1 fruit fly cellular context compared by ENCODE assay signal in the genomic region with DNA sequence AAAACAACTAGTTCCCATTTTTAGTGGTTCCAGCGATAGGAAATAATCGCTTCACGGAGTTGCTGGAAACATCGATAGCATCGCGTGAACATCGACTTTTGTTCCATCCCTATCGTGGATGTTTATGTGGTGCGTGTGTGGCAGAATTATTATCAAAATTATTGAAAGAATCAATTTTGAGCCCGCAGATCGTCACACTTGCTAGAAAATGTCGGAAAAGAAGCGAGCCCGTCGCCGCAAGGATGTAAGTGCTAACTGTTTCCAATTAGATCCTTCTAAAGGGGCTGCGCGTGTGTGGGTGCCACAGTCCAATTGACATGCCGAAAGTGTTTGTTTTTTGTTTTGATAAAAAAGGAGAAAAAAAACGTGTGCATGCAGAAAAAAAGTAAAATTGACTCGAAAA.
TF ChIP-seq lines count a peak whose summit lies in the region.

A gene (plus strand): TSS at position 89 of the 403 bp plus-strand sequence.

TF ChIP-seq in whole organism, embryonic, 481 proteins besides CTCF, POLR2A, EP300 and RAD21 (continued from another document):
- TF ChIP-seq CG6791 (GFP tag; IDR thresholded peaks at IDR 0.05; lab: Robert Waterston, UW; ENCODE audit: partially characterized antibody): peak; percentile 97
- peak; percentile 18 for TF ChIP-seq E2f2 (GFP tag; IDR thresholded peaks at IDR 0.05; lab: Robert Waterston, UW)
- peak; percentile 3 for TF ChIP-seq grau (tag; optimal IDR thresholded peaks at IDR 0.05; lab: Kevin White, UChicago)
- peak; percentile 87 for TF ChIP-seq hbn (GFP tag; IDR thresholded peaks at IDR 0.05; lab: Robert Waterston, UW; ENCODE audit: partially characterized antibody)
- TF ChIP-seq PHDP (tag; optimal IDR thresholded peaks at IDR 0.05; lab: Kevin White, UChicago): no peak
- no peak for TF ChIP-seq toy (GFP tag; IDR thresholded peaks at IDR 0.05; lab: Robert Waterston, UW)
- TF ChIP-seq amos (GFP tag; IDR thresholded peaks at IDR 0.05; lab: Robert Waterston, UW; ENCODE audit: partially characterized antibody): peak; percentile 99
- TF ChIP-seq knrl (GFP tag; IDR thresholded peaks at IDR 0.05; lab: Robert Waterston, UW; ENCODE audit: partially characterized antibody): peak; percentile 97
- peak; percentile 28 for TF ChIP-seq CG9437 (GFP tag; optimal IDR thresholded peaks at IDR 0.05; lab: Kevin White, UChicago)
- no peak for TF ChIP-seq dm (GFP tag; optimal IDR thresholded peaks at IDR 0.05; lab: Kevin White, UChicago)
- TF ChIP-seq trem (tag; optimal IDR thresholded peaks at IDR 0.05; lab: Kevin White, UChicago): peak; percentile 49
- TF ChIP-seq nerfin-2 (GFP tag; IDR thresholded peaks at IDR 0.05; lab: Robert Waterston, UW; ENCODE audit: partially characterized antibody): peak; percentile 88
- peak; percentile 51 for TF ChIP-seq Elba2 (GFP tag; optimal IDR thresholded peaks at IDR 0.05; lab: Kevin White, UChicago)
- TF ChIP-seq abd-A (tag; optimal IDR thresholded peaks at IDR 0.05; lab: Kevin White, UChicago): peak; percentile 57
- TF ChIP-seq onecut (GFP tag; IDR thresholded peaks at IDR 0.05; lab: Robert Waterston, UW): peak; percentile 19; the same call in 1 of the 2 replicates
- TF ChIP-seq D (optimal IDR thresholded peaks at IDR 0.05; lab: Kevin White, UChicago): no peak
- TF ChIP-seq D (GFP tag; optimal IDR thresholded peaks at IDR 0.05; lab: Kevin White, UChicago): no peak
- TF ChIP-seq CG42726 (GFP tag; IDR thresholded peaks at IDR 0.05; lab: Robert Waterston, UW; ENCODE audit: partially characterized antibody): peak; percentile 97
- peak; percentile 15 for TF ChIP-seq nmo (GFP tag; optimal IDR thresholded peaks at IDR 0.05; lab: Kevin White, UChicago)
- TF ChIP-seq Scr (GFP tag; IDR thresholded peaks at IDR 0.05; lab: Robert Waterston, UW; ENCODE audit: partially characterized antibody): peak; percentile 94
- 0 out of 2 replicates have a peak, but pooled peaks have one; percentile 21 for TF ChIP-seq vvl (GFP tag; IDR thresholded peaks at IDR 0.05; lab: Robert Waterston, UW)
- peak; percentile 90; the same call in 2 of the 3 replicates for TF ChIP-seq zen2 (GFP tag; IDR thresholded peaks at IDR 0.05; lab: Robert Waterston, UW; ENCODE audit: partially characterized antibody)
- TF ChIP-seq Adf1 (GFP tag; IDR thresholded peaks at IDR 0.05; lab: Robert Waterston, UW): no peak
- peak; percentile 42 for TF ChIP-seq CG14710 (tag; optimal IDR thresholded peaks at IDR 0.05; lab: Kevin White, UChicago)
- TF ChIP-seq Doc3 (GFP tag; IDR thresholded peaks at IDR 0.05; lab: Robert Waterston, UW; ENCODE audit: partially characterized antibody): peak; percentile 93
- peak; percentile 11; the same call in 1 of the 2 replicates for TF ChIP-seq CG32532 (GFP tag; IDR thresholded peaks at IDR 0.05; lab: Robert Waterston, UW)
- TF ChIP-seq CG8924 (tag; optimal IDR thresholded peaks at IDR 0.05; lab: Kevin White, UChicago): peak; percentile 27
- TF ChIP-seq gfzf (GFP tag; optimal IDR thresholded peaks at IDR 0.05; lab: Kevin White, UChicago): no peak
- peak; percentile 12 for TF ChIP-seq CG3995 (GFP tag; optimal IDR thresholded peaks at IDR 0.05; lab: Kevin White, UChicago)
- peak; percentile 63 for TF ChIP-seq stwl (tag; optimal IDR thresholded peaks at IDR 0.05; lab: Kevin White, UChicago)
- peak; percentile 76 for TF ChIP-seq Med (GFP tag; lab: Kevin White, UChicago)
- peak; percentile 90 for TF ChIP-seq ato (GFP tag; IDR thresholded peaks at IDR 0.05; lab: Robert Waterston, UW; ENCODE audit: partially characterized antibody)
- no peak for TF ChIP-seq sr (GFP tag; IDR thresholded peaks at IDR 0.05; lab: Robert Waterston, UW)
- TF ChIP-seq exex (tag; optimal IDR thresholded peaks at IDR 0.05; lab: Kevin White, UChicago): no peak
